Fruit fly (Drosophila melanogaster): ENCODE data around the gene CG14957.

The CG14957 gene

dm6 chr3L:3178530-3179096 is 8.8 kb upstream of the CG14957 start, which contains the start of the genes MnM and Girdin (continued):
- TF ChIP-seq CG14050 (GFP tag; IDR thresholded peaks at IDR 0.05) (no peak), hbn (GFP tag; IDR thresholded peaks at IDR 0.05; ENCODE audit: partially characterized antibody) (peak; percentile 75), sug (tag; optimal IDR thresholded peaks at IDR 0.05) (no peak), Bdp1 (GFP tag; optimal IDR thresholded peaks at IDR 0.05) (peak; percentile 54), Dfd (GFP tag; optimal IDR thresholded peaks at IDR 0.05) (no peak), CG7556 (GFP tag; optimal IDR thresholded peaks at IDR 0.05) (no peak), CG18262 (tag; optimal IDR thresholded peaks at IDR 0.05) (no peak), CG3163 (GFP tag; optimal IDR thresholded peaks at IDR 0.05) (peak; percentile 77), NK7.1 (GFP tag; optimal IDR thresholded peaks at IDR 0.05) (no peak), CG17829 (tag; optimal IDR thresholded peaks at IDR 0.05) (peak; percentile 71), cas (GFP tag; IDR thresholded peaks at IDR 0.05) (0 out of 2 replicates have a peak, but pooled peaks have one; percentile 19), CG10959 (GFP tag; IDR thresholded peaks at IDR 0.05) (no peak), Dip3 (GFP tag; optimal IDR thresholded peaks at IDR 0.05) (peak; percentile 73), NC2β (GFP tag; optimal IDR thresholded peaks at IDR 0.05) (peak; percentile 51), crc (GFP tag; optimal IDR thresholded peaks at IDR 0.05) (peak; percentile 0), sima (GFP tag; optimal IDR thresholded peaks at IDR 0.05) (no peak), Antp (GFP tag; optimal IDR thresholded peaks at IDR 0.05) (peak; percentile 82), dmrt11E (tag; optimal IDR thresholded peaks at IDR 0.05) (peak; percentile 38), rib (GFP tag; IDR thresholded peaks at IDR 0.05) (no peak), CG5245 (GFP tag; optimal IDR thresholded peaks at IDR 0.05) (peak; percentile 55), E2f2 (GFP tag; IDR thresholded peaks at IDR 0.05) (peak; percentile 84), Rx (GFP tag; IDR thresholded peaks at IDR 0.05) (no peak), Optix (GFP tag; IDR thresholded peaks at IDR 0.05) (no peak), Nf-YC (tag; optimal IDR thresholded peaks at IDR 0.05) (no peak), Chrac-16 (GFP tag; optimal IDR thresholded peaks at IDR 0.05) (peak; percentile 61), btn (GFP tag; optimal IDR thresholded peaks at IDR 0.05) (peak; percentile 52), CG8089 (GFP tag; optimal IDR thresholded peaks at IDR 0.05) (peak; percentile 64), lov (optimal IDR thresholded peaks at IDR 0.05) (no peak), lov (GFP tag; IDR thresholded peaks at IDR 0.05) (no peak), danr (GFP tag; IDR thresholded peaks at IDR 0.05) (no peak), Mad (GFP tag; optimal IDR thresholded peaks at IDR 0.05) (peak; percentile 67), pfk (GFP tag; optimal IDR thresholded peaks at IDR 0.05) (no peak), croc (GFP tag; conservative IDR thresholded peaks at IDR 0.05) (no peak), sqz (GFP tag; optimal IDR thresholded peaks at IDR 0.05) (no peak), cwo (GFP tag; optimal IDR thresholded peaks at IDR 0.05) (no peak), CG12219 (GFP tag; optimal IDR thresholded peaks at IDR 0.05) (no peak), CG2129 (GFP tag; IDR thresholded peaks at IDR 0.05; ENCODE audit: partially characterized antibody) (peak; percentile 41), ewg (GFP tag; optimal IDR thresholded peaks at IDR 0.05) (peak; percentile 10), jigr1 (GFP tag; IDR thresholded peaks at IDR 0.05) (no peak), CG3995 (GFP tag; optimal IDR thresholded peaks at IDR 0.05) (peak; percentile 86), CG4282 (GFP tag; optimal IDR thresholded peaks at IDR 0.05) (no peak), HLH4C (GFP tag; IDR thresholded peaks at IDR 0.05; ENCODE audit: partially characterized antibody) (peak; percentile 88), Adf1 (GFP tag; IDR thresholded peaks at IDR 0.05) (no peak), wek (GFP tag; optimal IDR thresholded peaks at IDR 0.05) (no peak), pho (GFP tag; optimal IDR thresholded peaks at IDR 0.05) (peak; percentile 86), gsb (GFP tag; IDR thresholded peaks at IDR 0.05) (no peak), hkb (optimal IDR thresholded peaks at IDR 0.05) (peak; percentile 89), hkb (GFP tag; IDR thresholded peaks at IDR 0.05) (no peak), repo (GFP tag; optimal IDR thresholded peaks at IDR 0.05) (peak; percentile 54), CG4360 (GFP tag; IDR thresholded peaks at IDR 0.05) (no peak), nau (GFP tag; optimal IDR thresholded peaks at IDR 0.05) (no peak), hb (GFP tag; IDR thresholded peaks at IDR 0.05; ENCODE audit: partially characterized antibody) (peak; percentile 76; the same call in 2 of the 3 replicates)

Measured in whole organism, embryonic.